Worm (Caenorhabditis elegans): Measurements from ENCODE around the gene F21H7.12.

DNA sequence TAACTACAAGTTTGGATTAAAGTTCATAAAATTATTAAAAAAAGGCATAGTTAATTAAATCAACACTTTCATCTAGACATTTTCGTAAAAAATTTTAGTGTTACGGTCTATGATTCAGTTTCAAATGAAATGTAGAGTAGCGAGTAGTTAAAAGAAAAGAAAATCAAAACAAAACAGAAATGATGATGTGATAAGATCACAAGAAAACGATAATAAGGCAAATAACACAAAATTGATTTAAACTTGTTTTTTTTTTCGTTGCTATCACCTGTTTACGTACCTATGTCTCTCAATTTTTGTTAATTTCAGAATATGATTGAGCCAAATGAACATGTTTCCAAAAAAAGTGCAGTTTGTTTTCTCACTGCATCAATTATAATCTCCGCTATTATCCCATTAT lies at the start of gene F21H7.12, which contains the start of gene F21H7.2:
- no peak for TF ChIP-seq zip-2 (tag; optimal IDR thresholded peaks at IDR 0.05)
- TF ChIP-seq nhr-28 (tag; optimal IDR thresholded peaks at IDR 0.05), result no peak
- TF ChIP-seq daf-19 (GFP tag; conservative IDR thresholded peaks at IDR 0.05), result no peak
- TF ChIP-seq F10B5.3 (tag; optimal IDR thresholded peaks at IDR 0.05), result no peak
- no peak for TF ChIP-seq lin-13 (GFP tag; optimal IDR thresholded peaks at IDR 0.05)
- TF ChIP-seq nhr-237 (tag; optimal IDR thresholded peaks at IDR 0.05), result no peak
- TF ChIP-seq unc-62 (GFP tag; optimal IDR thresholded peaks at IDR 0.05 in 1 of 2), result no peak
- TF ChIP-seq unc-62 (tag; optimal IDR thresholded peaks at IDR 0.05), result no peak

Data from whole organism, L4 larva.